Worm (Caenorhabditis elegans) whole organism, late embryonic: ENCODE data around the gene R13H9.6.

Source experiments
- C08G9.2 ChIP-seq: sonication (generic microtip); optimal IDR thresholded peaks from 2 replicates; lab custom pipeline; 2016; ENCODE audit warnings: mild to moderate bottlenecking, missing genetic modification characterization, moderate library complexity, missing compliant biosample characterization
- C38D4.7 ChIP-seq: fragments of 200-800 bp; sonication (Bioruptor generic); optimal IDR thresholded peaks from 2 replicates; lab custom pipeline; 2018; ENCODE audit warnings: mild to moderate bottlenecking, missing genetic modification characterization, moderate library complexity, missing compliant biosample characterization
- F13H6.1 ChIP-seq: sonication (generic microtip); optimal IDR thresholded peaks from 2 replicates; lab custom pipeline; 2016; ENCODE audit warnings: missing genetic modification characterization, missing compliant biosample characterization
- T23F11.4 ChIP-seq: fragments of 200-800 bp; sonication (Bioruptor generic); optimal IDR thresholded peaks from 2 replicates; lab custom pipeline; 2018; ENCODE audit warnings: mild to moderate bottlenecking, missing genetic modification characterization, missing compliant biosample characterization
- Y22D7AL.16 ChIP-seq: sonication (generic microtip); optimal IDR thresholded peaks from 2 replicates; lab custom pipeline; 2016; ENCODE audit warnings: missing genetic modification characterization, missing compliant biosample characterization
- ahr-1 ChIP-seq: sonication (generic microtip); optimal IDR thresholded peaks from 2 replicates; lab custom pipeline; 2016; ENCODE audit warnings: missing genetic modification characterization, missing compliant biosample characterization
- ceh-14 ChIP-seq: sonication (generic microtip); optimal IDR thresholded peaks from 2 replicates; lab custom pipeline; 2016; ENCODE audit warnings: missing genotype, missing genetic modification characterization, missing compliant biosample characterization
- ceh-18 ChIP-seq: sonication (generic microtip); optimal IDR thresholded peaks from 2 replicates; lab custom pipeline; 2016; ENCODE audit warnings: missing genetic modification characterization, missing compliant biosample characterization
- ceh-19 ChIP-seq: fragments of 200-800 bp; sonication (Bioruptor generic); optimal IDR thresholded peaks from 2 replicates; lab custom pipeline; 2018; ENCODE audit warnings: mild to moderate bottlenecking, missing genetic modification characterization, missing compliant biosample characterization
- ceh-2 ChIP-seq: sonication (generic microtip); optimal IDR thresholded peaks from 2 replicates; lab custom pipeline; 2016; ENCODE audit warnings: missing genotype, missing genetic modification characterization, missing compliant biosample characterization
- ceh-22 ChIP-seq: sonication (generic microtip); optimal IDR thresholded peaks from 2 replicates; lab custom pipeline; 2017; ENCODE audit warnings: missing biosample characterization, missing genetic modification characterization
- ceh-30 ChIP-seq: fragments of 150-350 bp; optimal IDR thresholded peaks from 2 replicates; lab custom pipeline; 2014; ENCODE audit warnings: missing biosample characterization, missing genetic modification characterization
- ceh-34 ChIP-seq: sonication (generic microtip); optimal IDR thresholded peaks from 2 replicates; lab custom pipeline; 2016; ENCODE audit warnings: mild to moderate bottlenecking, missing genetic modification characterization, missing compliant biosample characterization
- ceh-9 ChIP-seq: sonication (generic microtip); optimal IDR thresholded peaks from 2 replicates; lab custom pipeline; 2016; ENCODE audit warnings: mild to moderate bottlenecking, missing genetic modification characterization, inconsistent platforms, missing compliant biosample characterization
- dmd-4 ChIP-seq: sonication (generic microtip); optimal IDR thresholded peaks from 2 replicates; lab custom pipeline; 2016; ENCODE audit warnings: borderline replicate concordance, missing genetic modification characterization, missing compliant biosample characterization
- dve-1 ChIP-seq: sonication (generic microtip); optimal IDR thresholded peaks from 2 replicates; lab custom pipeline; 2017; ENCODE audit warnings: antibody characterized with exemption, mild to moderate bottlenecking, missing genetic modification characterization, missing compliant biosample characterization
- elt-4 ChIP-seq: sonication (generic microtip); optimal IDR thresholded peaks from 2 replicates; lab custom pipeline; 2016; ENCODE audit warnings: missing genetic modification characterization, missing compliant biosample characterization
- ets-4 ChIP-seq: sonication (generic microtip); optimal IDR thresholded peaks from 2 replicates; lab custom pipeline; 2016; ENCODE audit warnings: missing genetic modification characterization, missing compliant biosample characterization
- fax-1 ChIP-seq: sonication (generic microtip); optimal IDR thresholded peaks from 2 replicates; lab custom pipeline; 2016; ENCODE audit warnings: missing genotype, missing genetic modification characterization, missing compliant biosample characterization
- gmeb-2 ChIP-seq: sonication (generic microtip); optimal IDR thresholded peaks from 2 replicates; lab custom pipeline; 2016; ENCODE audit warnings: missing genetic modification characterization, inconsistent platforms, missing compliant biosample characterization
- hlh-13 ChIP-seq: fragments of 200-800 bp; sonication (Bioruptor generic); optimal IDR thresholded peaks from 2 replicates; lab custom pipeline; 2018; ENCODE audit warnings: mild to moderate bottlenecking, missing genetic modification characterization, missing compliant biosample characterization
- hlh-8 ChIP-seq: sonication (generic microtip); optimal IDR thresholded peaks from 2 replicates; lab custom pipeline; 2016; ENCODE audit warnings: missing genotype, missing genetic modification characterization, missing compliant biosample characterization
- lin-11 ChIP-seq: fragments of 200-800 bp; sonication (Bioruptor generic); optimal IDR thresholded peaks from 2 replicates; lab custom pipeline; 2018; ENCODE audit warnings: mild to moderate bottlenecking, missing genetic modification characterization, missing compliant biosample characterization
- madf-2 ChIP-seq: sonication (generic microtip); optimal IDR thresholded peaks from 2 replicates; lab custom pipeline; 2017; ENCODE audit warnings: missing genetic modification characterization, missing compliant biosample characterization
- nhr-232 ChIP-seq: sonication (generic microtip); optimal IDR thresholded peaks from 2 replicates; lab custom pipeline; 2016; ENCODE audit warnings: missing genetic modification characterization, missing compliant biosample characterization
- npax-4 ChIP-seq: sonication (generic microtip); optimal IDR thresholded peaks from 2 replicates; lab custom pipeline; 2016; ENCODE audit warnings: missing genetic modification characterization, missing compliant biosample characterization
- odd-2 ChIP-seq: sonication (generic microtip); optimal IDR thresholded peaks from 2 replicates; lab custom pipeline; 2017; ENCODE audit warnings: antibody characterized with exemption, mild to moderate bottlenecking, missing genetic modification characterization, missing compliant biosample characterization
- pag-3 ChIP-seq: sonication (generic microtip); optimal IDR thresholded peaks from 2 replicates; lab custom pipeline; 2016; ENCODE audit warnings: missing compliant biosample characterization, missing genetic modification characterization, borderline replicate concordance
- pax-1 ChIP-seq: fragments of 150-350 bp; optimal IDR thresholded peaks from 2 replicates; lab custom pipeline; 2014; ENCODE audit warnings: missing biosample characterization, missing genetic modification characterization
- pha-2 ChIP-seq: sonication (generic microtip); optimal IDR thresholded peaks from 2 replicates; lab custom pipeline; 2017; ENCODE audit warnings: mild to moderate bottlenecking, missing genetic modification characterization, missing compliant biosample characterization
- ref-2 ChIP-seq: sonication (generic microtip); optimal IDR thresholded peaks from 2 replicates; lab custom pipeline; 2016; ENCODE audit warnings: missing genetic modification characterization, missing compliant biosample characterization
- sdc-2 ChIP-seq: sonication (generic microtip); optimal IDR thresholded peaks from 2 replicates; lab custom pipeline; 2016; ENCODE audit warnings: missing genotype, missing genetic modification characterization, missing compliant biosample characterization
- sox-2 ChIP-seq: fragments of 200-800 bp; sonication (Bioruptor generic); IDR thresholded peaks from 2 replicates; pipeline ENCODE4 v1.3.6; 2022; ENCODE audit warnings: missing genetic modification reagents, missing genetic modification characterization, missing compliant biosample characterization
- unc-3 ChIP-seq, 2 experiments: fragments of 200-800 bp in 1 of 2; sonication (Bioruptor generic) in 1 of 2; sonication (generic microtip) in 1 of 2; conservative IDR thresholded peaks in 1 of 2; optimal IDR thresholded peaks in 1 of 2; 2 replicates each; pipeline versions ENCODE4 v1.3.6 to Lab custom; 2016 to 2022; ENCODE audit warnings: missing compliant biosample characterization in 2 of 2, missing genetic modification characterization in 2 of 2, missing genetic modification reagents in 1 of 2
- unc-55 ChIP-seq: sonication (generic microtip); optimal IDR thresholded peaks from 2 replicates; lab custom pipeline; 2017; ENCODE audit warnings: missing biosample characterization, missing genetic modification reagents, missing genetic modification characterization

Gene R13H9.6

DNA sequence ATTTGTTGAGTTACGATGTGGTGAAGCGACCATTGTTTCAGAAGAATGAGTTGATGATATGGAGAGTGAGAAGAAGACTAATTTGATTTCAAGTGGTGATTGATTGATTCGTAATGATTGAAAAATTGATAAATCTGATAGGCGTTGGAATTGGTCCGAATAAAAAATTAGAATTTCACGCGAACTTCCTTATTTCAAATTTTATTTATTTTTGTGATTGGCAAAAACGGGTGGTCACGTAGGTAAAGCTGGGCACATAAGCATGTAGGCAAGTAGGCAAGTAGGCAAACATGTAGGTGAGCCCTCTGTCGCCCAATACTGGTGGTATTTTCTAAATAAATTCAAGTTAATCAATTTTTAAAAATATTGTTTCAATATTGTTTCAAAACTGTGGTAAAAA lies 35.2 kb downstream of the R13H9.6 start, which contains the start of gene C09B9.4:
Gene C09B9.4, minus strand, starts transcription at position 101 of the 400 bp plus-strand sequence.
- no peak for TF ChIP-seq madf-2 (tag; lab: Kevin White, UChicago)
- no peak for TF ChIP-seq ceh-19 (GFP tag; lab: Kevin White, UChicago)
- TF ChIP-seq odd-2 (tag; lab: Kevin White, UChicago) = no peak
- TF ChIP-seq ref-2 (tag; lab: Kevin White, UChicago) = no peak
- no peak for TF ChIP-seq gmeb-2 (tag; lab: Kevin White, UChicago)
- TF ChIP-seq ceh-22 (tag; lab: Kevin White, UChicago) = no peak
- no peak for TF ChIP-seq elt-4 (tag; lab: Kevin White, UChicago)
- no peak for TF ChIP-seq fax-1 (tag; lab: Kevin White, UChicago)
- no peak for TF ChIP-seq ceh-30
- TF ChIP-seq F13H6.1 (tag; lab: Kevin White, UChicago) = no peak
- no peak for TF ChIP-seq npax-4 (tag; lab: Kevin White, UChicago)
- no peak for TF ChIP-seq dve-1 (tag; lab: Kevin White, UChicago)
- no peak for TF ChIP-seq ets-4 (tag; lab: Kevin White, UChicago)

DNA sequence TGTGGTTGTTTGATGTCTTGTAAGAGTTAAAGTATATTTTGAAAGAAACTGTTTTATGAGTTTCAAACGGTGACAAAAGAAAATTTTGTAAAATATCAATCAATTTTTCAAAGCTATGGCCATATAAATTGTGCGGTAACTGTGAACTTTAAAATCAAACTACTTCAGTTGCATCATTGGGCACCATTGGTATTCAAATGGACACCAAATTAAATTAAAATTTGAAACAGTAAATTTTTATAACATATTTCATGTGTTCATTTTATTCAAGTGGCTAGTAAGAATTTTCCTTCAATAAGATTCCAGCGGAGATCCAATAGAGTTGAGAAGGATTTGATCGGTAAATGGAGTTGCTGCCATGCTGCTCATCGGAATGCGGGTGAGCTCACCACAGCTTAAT lies 37.1 kb downstream of the R13H9.6 start:
- TF ChIP-seq unc-55 (no peak), ceh-14 (tag; lab: Kevin White, UChicago) (no peak), odd-2 (tag; lab: Kevin White, UChicago) (no peak), nhr-232 (tag; lab: Kevin White, UChicago) (no peak), ceh-9 (tag; lab: Kevin White, UChicago) (no peak)

DNA sequence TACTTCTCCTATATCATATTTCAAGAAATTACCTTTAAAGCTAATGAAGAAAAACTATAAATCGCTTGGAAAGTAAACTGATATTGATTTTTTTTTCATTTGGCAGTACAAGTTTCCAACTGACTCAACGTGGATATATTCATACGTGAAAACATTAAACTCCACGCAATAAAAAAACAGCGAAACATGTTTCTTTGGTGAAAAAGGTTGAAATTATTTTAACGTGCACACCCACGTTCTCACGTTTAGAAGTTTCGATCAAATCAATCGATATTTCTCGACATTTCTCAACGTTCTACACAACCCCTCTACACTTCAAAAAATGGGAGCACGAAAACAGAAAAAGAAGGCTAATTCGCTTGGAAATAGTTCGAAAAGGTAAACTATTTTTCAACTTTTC lies 39.5 kb downstream of the R13H9.6 start, which contains the start of the genes best-6 and C09B9.2:
Gene best-6, minus strand, starts transcription at position 101 of the 400 bp plus-strand sequence.
Gene C09B9.2, plus strand, starts transcription at position 314 of the 400 bp plus-strand sequence.
- no peak for TF ChIP-seq sox-2 (GFP tag; lab: Robert Waterston, UW)
- TF ChIP-seq Y22D7AL.16 (tag; lab: Kevin White, UChicago) = no peak
- TF ChIP-seq hlh-8 (tag; lab: Kevin White, UChicago) = no peak
- no peak for TF ChIP-seq dve-1 (tag; lab: Kevin White, UChicago)
- TF ChIP-seq hlh-13 (GFP tag; lab: Kevin White, UChicago) = no peak
- TF ChIP-seq ceh-18 (tag; lab: Kevin White, UChicago) = no peak

DNA sequence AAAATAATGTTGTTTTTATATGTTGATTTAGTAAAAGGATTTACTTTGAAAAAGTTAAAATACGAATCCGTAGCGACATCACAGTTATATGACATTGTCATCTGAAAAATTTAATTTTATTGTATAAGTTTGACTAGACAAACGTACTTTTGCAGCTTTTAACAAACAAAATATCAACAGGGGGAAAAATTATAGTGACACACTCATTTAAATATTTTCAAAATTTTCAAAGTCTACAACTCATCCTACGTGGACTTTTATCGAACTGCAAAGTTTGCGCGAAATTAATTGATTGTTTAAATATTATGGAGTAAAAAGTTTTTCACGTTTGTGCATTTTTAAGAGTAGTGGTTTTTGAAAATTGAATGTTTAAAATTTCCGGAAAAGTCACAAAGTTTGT lies 42.8 kb downstream of the R13H9.6 start, which contains the start of gene C09B9.85:
Gene C09B9.85, minus strand, starts transcription at position 101 of the 400 bp plus-strand sequence.
- TF ChIP-seq pax-1 (tag; lab: Kevin White, UChicago) (no peak), ceh-18 (tag; lab: Kevin White, UChicago) (no peak), lin-11 (tag; lab: Kevin White, UChicago) (no peak), unc-55 (no peak), elt-4 (tag; lab: Kevin White, UChicago) (no peak), sdc-2 (no peak), C38D4.7 (GFP tag; lab: Kevin White, UChicago) (no peak), dve-1 (tag; lab: Kevin White, UChicago) (no peak), pag-3 (tag; lab: Kevin White, UChicago) (no peak), unc-3 (GFP tag; conservative IDR thresholded peaks at IDR 0.05; lab: Robert Waterston, UW) (no peak), unc-3 (tag; optimal IDR thresholded peaks at IDR 0.05; lab: Kevin White, UChicago) (no peak), ceh-2 (tag; lab: Kevin White, UChicago) (no peak)

DNA sequence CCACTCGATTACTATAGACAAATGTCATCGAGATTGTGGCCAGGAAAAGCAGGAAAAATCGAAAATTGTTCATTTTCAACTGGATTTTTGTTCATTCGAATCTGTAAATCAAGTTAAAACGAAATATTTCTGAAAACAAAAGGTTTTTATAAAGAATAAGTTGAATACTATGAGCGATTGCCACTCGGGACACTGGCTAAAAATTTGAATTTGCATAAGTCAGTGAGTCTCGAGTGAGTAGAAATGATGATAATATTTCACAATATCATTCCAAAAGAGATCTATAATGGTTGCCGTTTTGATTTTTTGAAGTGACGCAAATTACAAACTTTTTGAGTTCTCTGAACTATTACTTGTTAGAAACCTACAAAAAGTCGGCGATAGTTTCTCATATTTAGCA lies 47.9 kb downstream of the R13H9.6 start, which contains the start of gene T28H11.8:
Gene T28H11.8, minus strand, starts transcription at position 101 of the 400 bp plus-strand sequence.
- TF ChIP-seq dmd-4 (tag; lab: Kevin White, UChicago) (no peak), C08G9.2 (tag; lab: Kevin White, UChicago) (no peak), ahr-1 (tag; lab: Kevin White, UChicago) (no peak), T23F11.4 (GFP tag; lab: Kevin White, UChicago) (no peak), ceh-34 (no peak), ref-2 (tag; lab: Kevin White, UChicago) (no peak), pha-2 (tag; lab: Kevin White, UChicago) (no peak), hlh-13 (GFP tag; lab: Kevin White, UChicago) (no peak)
